Worm (Caenorhabditis elegans): Measurements from ENCODE around the gene mdt-19.

The mdt-19 gene

ce11 chrIII:2634577-2634976, 36.7 kb downstream of the mdt-19 start:
- no peak for TF ChIP-seq ztf-16 (tag; optimal IDR thresholded peaks at IDR 0.05)
- TF ChIP-seq sox-4 (tag; optimal IDR thresholded peaks at IDR 0.05), result no peak
- TF ChIP-seq madf-2 (tag; optimal IDR thresholded peaks at IDR 0.05), result no peak
- TF ChIP-seq rnt-1 (tag; optimal IDR thresholded peaks at IDR 0.05), result no peak
- TF ChIP-seq hlh-15 (tag; optimal IDR thresholded peaks at IDR 0.05), result no peak

- no peak for TF ChIP-seq dmd-4 (tag; optimal IDR thresholded peaks at IDR 0.05; ENCODE audit: borderline replicate concordance)
- TF ChIP-seq rnt-1 (tag; optimal IDR thresholded peaks at IDR 0.05), result no peak
- peak; percentile 15 for TF ChIP-seq C38D4.7 (GFP tag; optimal IDR thresholded peaks at IDR 0.05)
Observed at ce11 chrIII:2636137-2636536, 38.3 kb downstream of the mdt-19 start, which contains the start of gene zmp-2. Gene zmp-2, plus strand, starts transcription at chrIII:2636383.

ce11 chrIII:2641659-2642058, 43.8 kb downstream of the mdt-19 start:
- TF ChIP-seq ttx-3 (tag; optimal IDR thresholded peaks at IDR 0.05) (no peak), dve-1 (tag; optimal IDR thresholded peaks at IDR 0.05) (peak; percentile 75), ahr-1 (tag; optimal IDR thresholded peaks at IDR 0.05) (no peak), K02D7.2 (tag; optimal IDR thresholded peaks at IDR 0.05) (no peak), pros-1 (tag; optimal IDR thresholded peaks at IDR 0.05) (no peak), elt-2 (tag; optimal IDR thresholded peaks at IDR 0.05) (no peak), pha-2 (tag; optimal IDR thresholded peaks at IDR 0.05) (no peak), fkh-10 (GFP tag; optimal IDR thresholded peaks at IDR 0.05) (no peak)

ce11 chrIII:2647194-2647925, 49.5 kb downstream of the mdt-19 start:
- TF ChIP-seq dve-1 (tag; optimal IDR thresholded peaks at IDR 0.05) (peak; percentile 52), ceh-9 (tag; optimal IDR thresholded peaks at IDR 0.05) (no peak), pax-1 (tag; optimal IDR thresholded peaks at IDR 0.05) (no peak), ceh-6 (GFP tag; optimal IDR thresholded peaks at IDR 0.05) (no peak)

ce11 chrIII:2651519-2651918, 53.7 kb downstream of the mdt-19 start:
- TF ChIP-seq ceh-31 (tag; optimal IDR thresholded peaks at IDR 0.05) (no peak), npax-4 (tag; optimal IDR thresholded peaks at IDR 0.05) (no peak), pag-3 (tag; optimal IDR thresholded peaks at IDR 0.05; ENCODE audit: borderline replicate concordance) (no peak), nhr-11 (tag; optimal IDR thresholded peaks at IDR 0.05) (no peak), pha-2 (tag; optimal IDR thresholded peaks at IDR 0.05) (no peak), pax-1 (tag; optimal IDR thresholded peaks at IDR 0.05) (no peak), C38D4.7 (GFP tag; optimal IDR thresholded peaks at IDR 0.05) (no peak), odd-2 (tag; optimal IDR thresholded peaks at IDR 0.05) (no peak), ceh-19 (GFP tag; optimal IDR thresholded peaks at IDR 0.05) (no peak), unc-86 (tag; optimal IDR thresholded peaks at IDR 0.05) (no peak), ceh-14 (tag; optimal IDR thresholded peaks at IDR 0.05) (no peak), ceh-6 (GFP tag; optimal IDR thresholded peaks at IDR 0.05) (no peak), ceh-22 (tag; optimal IDR thresholded peaks at IDR 0.05) (no peak), ceh-30 (tag; optimal IDR thresholded peaks at IDR 0.05) (no peak), ceh-2 (tag; optimal IDR thresholded peaks at IDR 0.05) (no peak), madf-2 (tag; optimal IDR thresholded peaks at IDR 0.05) (no peak), tbx-7 (tag; optimal IDR thresholded peaks at IDR 0.05) (no peak), unc-3 (GFP tag; conservative IDR thresholded peaks at IDR 0.05) (no peak), unc-3 (tag; optimal IDR thresholded peaks at IDR 0.05) (no peak)

All from whole organism, late embryonic.